Worm (Caenorhabditis elegans) whole organism, L4 larva: Measurements from ENCODE around the gene C08D8.1.

Experiments
- D1046.2 ChIP-seq: fragments of 200-800 bp; sonication (Bioruptor generic); IDR thresholded peaks from 2 replicates; pipeline ENCODE4 v1.3.6; 2022; ENCODE audit warnings: missing genetic modification characterization, missing compliant biosample characterization
- F37D6.2 ChIP-seq: sonication (generic microtip); optimal IDR thresholded peaks from 2 replicates; lab custom pipeline; 2016; ENCODE audit warnings: mild to moderate bottlenecking, missing genetic modification characterization, missing compliant biosample characterization
- F44E2.7 ChIP-seq: fragments of 200-800 bp; sonication (Bioruptor generic); IDR thresholded peaks from 2 replicates; pipeline ENCODE4 v2.1.2; 2022; ENCODE audit warnings: missing genetic modification characterization, missing compliant biosample characterization
- R02D3.7 ChIP-seq: fragments of 150-350 bp; sonication (generic microtip); optimal IDR thresholded peaks from 3 replicates; lab custom pipeline; 2014; ENCODE audit warnings: missing biosample characterization, missing genetic modification characterization
- T20F7.1 ChIP-seq: fragments of 200-800 bp; sonication (Bioruptor generic); optimal IDR thresholded peaks from 2 replicates; lab custom pipeline; 2018; ENCODE audit warnings: mild to moderate bottlenecking, missing genetic modification characterization, missing compliant biosample characterization
- Y48G9A.11 ChIP-seq: fragments of 200-800 bp; sonication (Bioruptor generic); IDR thresholded peaks from 2 replicates; pipeline ENCODE4 v1.3.6; 2022; ENCODE audit warnings: missing genetic modification reagents, missing genetic modification characterization, missing compliant biosample characterization
- Y5F2A.4 ChIP-seq: fragments of 200-800 bp; sonication (Bioruptor generic); optimal IDR thresholded peaks from 2 replicates; lab custom pipeline; 2018; ENCODE audit warnings: mild to moderate bottlenecking, missing genetic modification characterization, missing compliant biosample characterization
- ZK337.2 ChIP-seq: fragments of 200-800 bp; sonication (Bioruptor generic); IDR thresholded peaks from 2 replicates; pipeline ENCODE4 v1.3.6; 2022; ENCODE audit warnings: missing genetic modification reagents, missing genetic modification characterization, missing compliant biosample characterization
- ama-1 ChIP-seq: fragments of 150-350 bp; optimal IDR thresholded peaks from 2 replicates; lab custom pipeline; 2014; ENCODE audit warnings: inconsistent platforms, mixed read lengths
- attf-4 ChIP-seq: sonication (generic microtip); optimal IDR thresholded peaks from 3 replicates; lab custom pipeline; 2017; ENCODE audit warnings: missing biosample characterization, missing genetic modification characterization
- ceh-20 ChIP-seq: fragments of 200-800 bp; sonication (Bioruptor generic); IDR thresholded peaks from 2 replicates; pipeline ENCODE4 v1.3.6; 2022; ENCODE audit warnings: missing genetic modification reagents, missing genetic modification characterization, missing compliant biosample characterization
- ceh-32 ChIP-seq: sonication (generic microtip); optimal IDR thresholded peaks from 2 replicates; lab custom pipeline; 2016; ENCODE audit warnings: mild to moderate bottlenecking, missing genetic modification characterization, missing compliant biosample characterization; ENCODE audit not compliant: poor library complexity
- ceh-62 ChIP-seq: sonication (generic microtip); optimal IDR thresholded peaks from 2 replicates; lab custom pipeline; 2017; ENCODE audit warnings: missing biosample characterization, missing genetic modification characterization
- cey-2 ChIP-seq: sonication (generic microtip); optimal IDR thresholded peaks from 3 replicates; lab custom pipeline; 2017; ENCODE audit warnings: missing genetic modification characterization, mild to moderate bottlenecking, missing compliant biosample characterization, antibody characterized with exemption, borderline replicate concordance; ENCODE audit not compliant: insufficient read depth
- daf-8 ChIP-seq: fragments of 200-800 bp; sonication (Bioruptor generic); IDR thresholded peaks from 2 replicates; pipeline ENCODE4 v1.3.6; 2022; ENCODE audit warnings: missing genetic modification characterization, missing compliant biosample characterization
- dmd-6 ChIP-seq: fragments of 200-800 bp; sonication (Bioruptor generic); IDR thresholded peaks from 2 replicates; pipeline ENCODE4 v1.3.6; 2022; ENCODE audit warnings: missing genetic modification reagents, missing genetic modification characterization, missing compliant biosample characterization
- dmd-9 ChIP-seq: fragments of 200-800 bp; sonication (Bioruptor generic); IDR thresholded peaks from 2 replicates; pipeline ENCODE4 v1.3.6; 2022; ENCODE audit warnings: missing genetic modification reagents, missing genetic modification characterization, missing compliant biosample characterization
- hif-1 ChIP-seq, 2 experiments: sonication (generic microtip); optimal IDR thresholded peaks; 2 replicates each; lab custom pipeline; 2016 to 2017; ENCODE audit warnings: missing compliant biosample characterization in 2 of 2, missing genetic modification characterization in 2 of 2, missing genetic modification reagents in 2 of 2, missing genotype in 2 of 2, mild to moderate bottlenecking in 1 of 2
- hlh-11 ChIP-seq: fragments of 200-800 bp; sonication (Bioruptor generic); optimal IDR thresholded peaks from 2 replicates; lab custom pipeline; 2018; ENCODE audit warnings: mild to moderate bottlenecking, missing genetic modification characterization, missing compliant biosample characterization
- hlh-30 ChIP-seq: sonication (generic microtip); optimal IDR thresholded peaks from 2 replicates; lab custom pipeline; 2017; ENCODE audit warnings: antibody characterized with exemption, mild to moderate bottlenecking, missing genetic modification characterization, missing compliant biosample characterization; ENCODE audit not compliant: insufficient read depth
- lin-15B ChIP-seq: fragments of 150-350 bp; sonication (generic microtip); optimal IDR thresholded peaks from 3 replicates; lab custom pipeline; 2014; ENCODE audit warnings: missing biosample characterization, missing genetic modification characterization
- lin-39 ChIP-seq: fragments of 150-350 bp; optimal IDR thresholded peaks from 2 replicates; lab custom pipeline; 2014; ENCODE audit warnings: missing biosample characterization, missing genetic modification reagents, missing genetic modification characterization
- lir-3 ChIP-seq: sonication (generic microtip); optimal IDR thresholded peaks from 2 replicates; lab custom pipeline; 2016; ENCODE audit warnings: mild to moderate bottlenecking, missing genetic modification characterization, missing compliant biosample characterization
- nhr-10 ChIP-seq: fragments of 150-350 bp; optimal IDR thresholded peaks from 2 replicates; lab custom pipeline; 2014; ENCODE audit warnings: missing biosample characterization, missing genetic modification characterization
- nhr-102 ChIP-seq: sonication (generic microtip); optimal IDR thresholded peaks from 2 replicates; lab custom pipeline; 2016; ENCODE audit warnings: mild to moderate bottlenecking, missing genetic modification characterization, moderate library complexity, missing compliant biosample characterization
- nhr-11 ChIP-seq: fragments of 150-350 bp; optimal IDR thresholded peaks from 2 replicates; lab custom pipeline; 2014; ENCODE audit warnings: missing biosample characterization, missing genetic modification characterization
- nhr-28 ChIP-seq: fragments of 150-350 bp; optimal IDR thresholded peaks from 2 replicates; lab custom pipeline; 2014; ENCODE audit warnings: missing biosample characterization, missing genetic modification characterization
- nhr-76 ChIP-seq: fragments of 150-350 bp; optimal IDR thresholded peaks from 2 replicates; lab custom pipeline; 2014; ENCODE audit warnings: missing biosample characterization, missing genetic modification characterization
- nhr-77 ChIP-seq: fragments of 150-350 bp; optimal IDR thresholded peaks from 2 replicates; lab custom pipeline; 2014; ENCODE audit warnings: missing biosample characterization, missing genetic modification characterization
- php-3 ChIP-seq: fragments of 200-800 bp; sonication (Bioruptor generic); IDR thresholded peaks from 2 replicates; pipeline ENCODE4 v1.3.6; 2022; ENCODE audit warnings: missing genetic modification reagents, missing genetic modification characterization, missing compliant biosample characterization
- snpc-1.2 ChIP-seq: fragments of 200-800 bp; sonication (Bioruptor generic); IDR thresholded peaks from 2 replicates; pipeline ENCODE4 v1.3.6; 2022; ENCODE audit warnings: missing genetic modification reagents, missing genetic modification characterization, missing compliant biosample characterization
- snpc-4 ChIP-seq: fragments of 150-350 bp; optimal IDR thresholded peaks from 2 replicates; lab custom pipeline; 2014; ENCODE audit warnings: missing biosample characterization, missing genetic modification characterization
- unc-130 ChIP-seq: sonication (generic microtip); optimal IDR thresholded peaks from 2 replicates; lab custom pipeline; 2016; ENCODE audit warnings: missing genetic modification reagents, missing genetic modification characterization, missing compliant biosample characterization
- unc-39 ChIP-seq: sonication (generic microtip); optimal IDR thresholded peaks from 2 replicates; lab custom pipeline; 2017; ENCODE audit warnings: missing biosample characterization, missing genetic modification characterization
- unc-62 ChIP-seq, 3 experiments: fragments of 150-350 bp in 1 of 3; sonication (generic microtip); optimal IDR thresholded peaks in 2 of 3; peaks in 1 of 3; 1 replicate in 1 of 3; 2 replicates in 2 of 3; lab custom pipeline; 2014 to 2017; ENCODE audit warnings: missing biosample characterization in 3 of 3, missing genetic modification characterization in 3 of 3, missing genetic modification reagents in 3 of 3, missing genotype in 1 of 3
- zag-1 ChIP-seq: fragments of 150-350 bp; optimal IDR thresholded peaks from 2 replicates; lab custom pipeline; 2014; ENCODE audit warnings: missing biosample characterization, missing genetic modification characterization
- zfp-2 ChIP-seq: sonication (generic microtip); optimal IDR thresholded peaks from 2 replicates; lab custom pipeline; 2016; ENCODE audit warnings: mild to moderate bottlenecking, missing genetic modification characterization, missing compliant biosample characterization
- zfp-3 ChIP-seq: fragments of 200-800 bp; sonication (Bioruptor generic); conservative IDR thresholded peaks from 2 replicates; pipeline ENCODE4 v1.3.6; 2022; ENCODE audit warnings: missing genetic modification reagents, missing genetic modification characterization, missing compliant biosample characterization

The C08D8.1 gene

DNA sequence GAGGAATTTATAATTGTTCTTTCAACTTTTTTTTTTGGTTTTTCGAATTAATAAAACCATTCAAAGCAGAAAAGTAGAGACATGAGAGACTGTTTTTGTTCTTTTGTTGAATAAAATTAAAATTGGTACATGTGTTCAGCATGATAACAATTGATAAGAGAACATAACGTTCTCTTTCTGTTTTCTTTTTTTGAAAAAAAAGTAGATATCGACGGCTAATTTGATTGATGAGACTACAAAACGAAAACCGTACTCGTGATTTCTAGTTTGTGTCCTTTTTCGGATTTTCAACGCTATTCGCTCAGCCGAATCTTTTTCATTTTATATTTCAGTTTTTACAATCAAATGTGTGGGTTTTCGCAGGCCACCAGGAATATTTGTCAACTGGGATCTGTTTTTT is at the start of gene C08D8.1:
TSS of gene C08D8.1 (plus strand) at position 324 of the 400 bp plus-strand sequence.
- no peak for TF ChIP-seq dmd-9 (GFP tag; lab: Robert Waterston, UW)
- no peak for TF ChIP-seq lin-39 (tag; lab: Kevin White, UChicago)
- TF ChIP-seq nhr-28 (tag; lab: Kevin White, UChicago), result peak; percentile 97
- TF ChIP-seq ZK337.2, result no peak
- TF ChIP-seq unc-62 (GFP tag; optimal IDR thresholded peaks at IDR 0.05 in 1 of 2; lab: Kevin White, UChicago), result peak in 1 of 2 experiments; percentile 44
- TF ChIP-seq unc-62 (tag; optimal IDR thresholded peaks at IDR 0.05; lab: Kevin White, UChicago), result no peak
- no peak for TF ChIP-seq nhr-76
- TF ChIP-seq zfp-3 (GFP tag; lab: Robert Waterston, UW), result no peak
- TF ChIP-seq ceh-20 (GFP tag; lab: Robert Waterston, UW), result 0 out of 2 replicates have a peak, but pooled peaks have one; percentile 19
- no peak for TF ChIP-seq T20F7.1
- TF ChIP-seq lin-15B, result no peak
- no peak for TF ChIP-seq php-3 (GFP tag; lab: Robert Waterston, UW)
- no peak for TF ChIP-seq zfp-2 (tag; lab: Kevin White, UChicago)
- TF ChIP-seq hif-1 (tag; optimal IDR thresholded peaks at IDR 0.05; lab: Kevin White, UChicago), result no peak
- no peak for TF ChIP-seq lir-3
- no peak for TF ChIP-seq daf-8 (GFP tag; lab: Robert Waterston, UW)

DNA sequence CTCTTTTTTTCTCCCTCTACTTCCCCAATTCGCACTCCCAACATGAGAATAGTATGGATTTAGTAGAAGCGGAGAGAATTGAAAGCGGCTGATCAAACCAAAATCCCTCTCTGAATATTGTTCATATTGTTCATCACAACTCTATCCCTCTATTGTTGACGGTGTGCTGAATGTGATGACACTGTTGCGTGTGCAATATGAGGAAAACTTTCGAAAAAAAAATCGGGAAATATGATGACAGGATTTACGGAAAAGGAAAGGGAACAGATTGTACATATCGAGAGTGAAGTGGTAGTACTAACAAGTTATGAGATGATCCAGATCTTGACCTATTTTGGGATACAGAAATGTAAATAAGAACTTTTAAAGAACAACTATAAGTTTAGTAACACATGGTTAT is 49.7 kb upstream of the C08D8.1 start, which contains the start of gene smex-1:
TSS of gene smex-1 (minus strand) at position 101 of the 400 bp plus-strand sequence.
- no peak for TF ChIP-seq snpc-1.2 (GFP tag; lab: Robert Waterston, UW)
- TF ChIP-seq ceh-62 (tag; lab: Kevin White, UChicago), result no peak
- no peak for TF ChIP-seq ceh-20 (GFP tag; lab: Robert Waterston, UW)
- no peak for TF ChIP-seq unc-130 (GFP tag; lab: Kevin White, UChicago)
- TF ChIP-seq D1046.2, result no peak
- TF ChIP-seq cey-2 (tag; lab: Kevin White, UChicago), result no peak
- TF ChIP-seq snpc-4 (tag; lab: Kevin White, UChicago), result no peak
- TF ChIP-seq hif-1 (tag; optimal IDR thresholded peaks at IDR 0.05; lab: Kevin White, UChicago), result no peak
- no peak for TF ChIP-seq hlh-11 (tag; lab: Kevin White, UChicago)
- TF ChIP-seq zag-1 (tag; lab: Kevin White, UChicago), result no peak
- TF ChIP-seq ceh-32 (tag; lab: Kevin White, UChicago), result no peak
- no peak for TF ChIP-seq ama-1 (lab: Kevin White, UChicago)
- no peak for TF ChIP-seq Y48G9A.11 (GFP tag; lab: Robert Waterston, UW)
- TF ChIP-seq attf-4, result no peak

DNA sequence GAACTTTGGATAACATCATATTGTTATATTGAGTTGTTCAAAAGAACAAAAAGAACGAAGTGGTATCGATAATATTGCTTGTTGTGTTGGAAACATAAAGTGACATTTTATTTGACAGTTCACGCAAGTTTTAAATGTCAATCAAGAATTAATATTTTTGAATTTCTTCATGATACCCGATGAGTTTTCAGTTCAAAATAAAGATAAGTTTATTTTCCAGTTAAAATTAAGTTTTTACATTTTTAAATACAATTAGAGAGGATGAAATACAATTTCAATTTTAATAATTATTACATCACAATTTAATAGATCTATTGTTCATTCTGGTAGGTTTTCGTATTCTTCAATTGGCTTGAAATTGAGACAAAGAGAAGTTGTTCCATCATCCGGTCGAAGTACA is 48.1 kb upstream of the C08D8.1 start, which contains the start of gene W02D7.4:
TSS of gene W02D7.4 (minus strand) at position 101 of the 400 bp plus-strand sequence.
- TF ChIP-seq hlh-11 (tag; lab: Kevin White, UChicago) (no peak), nhr-102 (tag; lab: Kevin White, UChicago) (no peak), unc-39 (tag; lab: Kevin White, UChicago) (no peak), nhr-11 (tag; lab: Kevin White, UChicago) (no peak), dmd-6 (peak; percentile 32; the same call in 1 of the 2 replicates)

ce11 chrV:8299191-8299854 is 46.2 kb upstream of the C08D8.1 start, which contains the start of gene W02D7.5:
Gene W02D7.5, minus strand, starts transcription at chrV:8299241.
- no peak for TF ChIP-seq F37D6.2 (tag; lab: Kevin White, UChicago)
- no peak for TF ChIP-seq nhr-77 (tag; lab: Kevin White, UChicago)
- no peak for TF ChIP-seq hlh-30
- TF ChIP-seq Y5F2A.4 (GFP tag; lab: Kevin White, UChicago), result no peak
- TF ChIP-seq daf-8 (GFP tag; lab: Robert Waterston, UW), result no peak
- no peak for TF ChIP-seq ZK337.2
- TF ChIP-seq R02D3.7 (tag; lab: Kevin White, UChicago), result no peak
- TF ChIP-seq F44E2.7 (GFP tag; lab: Robert Waterston, UW), result no peak
- no peak for TF ChIP-seq nhr-10 (tag; lab: Kevin White, UChicago)
